Fruit fly (Drosophila melanogaster) whole organism: ENCODE data around the gene gdl.

ENCODE experiments used
- CG8478 ChIP-seq: fragments of >200 bp; optimal IDR thresholded peaks from 2 replicates; lab custom pipeline; 2018; ENCODE audit warnings: inconsistent platforms
- Dll ChIP-seq: fragments of >200 bp; optimal IDR thresholded peaks from 2 replicates; lab custom pipeline; 2017
- EcR ChIP-seq, 2 experiments: fragments of >200 bp; optimal IDR thresholded peaks; 2 replicates each; lab custom pipeline; 2017; ENCODE audit warnings: missing biosample characterization in 2 of 2, missing genetic modification characterization in 2 of 2, missing genetic modification reagents in 2 of 2
- pan ChIP-seq: fragments of >200 bp; optimal IDR thresholded peaks from 2 replicates; lab custom pipeline; 2017
- usp ChIP-seq: fragments of >200 bp; optimal IDR thresholded peaks from 2 replicates; lab custom pipeline; 2017; ENCODE audit warnings: missing biosample characterization, missing genetic modification characterization, mixed read lengths

dm6 chr3L:15504687-15505086, 4.6 kb upstream of the gdl start, which contains the start of gene CG7857:
- no peak for TF ChIP-seq pan (lab: Kevin White, UChicago)
- TF ChIP-seq EcR (GFP tag; optimal IDR thresholded peaks at IDR 0.05; lab: Kevin White, UChicago): no peak
- no peak for TF ChIP-seq Dll
- no peak for TF ChIP-seq usp (GFP tag; lab: Kevin White, UChicago)
- TF ChIP-seq CG8478 (lab: Kevin White, UChicago): no peak
